Fruit fly (Drosophila melanogaster) whole organism, pupa: Measurements from ENCODE around the gene Dic4.

Source experiments
- CG10348 ChIP-seq: fragments of 200-800 bp; sonication (Bioruptor generic); IDR thresholded peaks from 2 replicates; pipeline ENCODE4 v1.3.6; 2022; ENCODE audit warnings: missing biosample characterization, missing genetic modification characterization
- CG13204 ChIP-seq: fragments of 200-800 bp; sonication (Bioruptor generic); optimal IDR thresholded peaks from 2 replicates; lab custom pipeline; 2018; ENCODE audit warnings: missing biosample characterization, mild to moderate bottlenecking, missing genetic modification characterization, moderate library complexity
- CG9948 ChIP-seq: fragments of 200-800 bp; sonication (Bioruptor generic); optimal IDR thresholded peaks from 2 replicates; lab custom pipeline; 2018; ENCODE audit warnings: missing biosample characterization, mild to moderate bottlenecking, missing genetic modification characterization, moderate library complexity
- Ets98B ChIP-seq: fragments of 200-800 bp; sonication (Bioruptor generic); IDR thresholded peaks from 2 replicates; pipeline ENCODE4 v1.3.6; 2022; ENCODE audit warnings: missing biosample characterization, missing genetic modification characterization

- TF ChIP-seq CG9948 (tag; lab: Kevin White, UChicago) (no peak), CG13204 (GFP tag; lab: Kevin White, UChicago) (no peak), CG10348 (GFP tag; lab: Robert Waterston, UW) (no peak), Ets98B (GFP tag; lab: Robert Waterston, UW) (no peak)
Observed at dm6 chr3L:18742935-18743466, 44.8 kb upstream of the Dic4 start.
